Fruit fly (Drosophila melanogaster): ENCODE measurements around the gene CG7884.

DNA sequence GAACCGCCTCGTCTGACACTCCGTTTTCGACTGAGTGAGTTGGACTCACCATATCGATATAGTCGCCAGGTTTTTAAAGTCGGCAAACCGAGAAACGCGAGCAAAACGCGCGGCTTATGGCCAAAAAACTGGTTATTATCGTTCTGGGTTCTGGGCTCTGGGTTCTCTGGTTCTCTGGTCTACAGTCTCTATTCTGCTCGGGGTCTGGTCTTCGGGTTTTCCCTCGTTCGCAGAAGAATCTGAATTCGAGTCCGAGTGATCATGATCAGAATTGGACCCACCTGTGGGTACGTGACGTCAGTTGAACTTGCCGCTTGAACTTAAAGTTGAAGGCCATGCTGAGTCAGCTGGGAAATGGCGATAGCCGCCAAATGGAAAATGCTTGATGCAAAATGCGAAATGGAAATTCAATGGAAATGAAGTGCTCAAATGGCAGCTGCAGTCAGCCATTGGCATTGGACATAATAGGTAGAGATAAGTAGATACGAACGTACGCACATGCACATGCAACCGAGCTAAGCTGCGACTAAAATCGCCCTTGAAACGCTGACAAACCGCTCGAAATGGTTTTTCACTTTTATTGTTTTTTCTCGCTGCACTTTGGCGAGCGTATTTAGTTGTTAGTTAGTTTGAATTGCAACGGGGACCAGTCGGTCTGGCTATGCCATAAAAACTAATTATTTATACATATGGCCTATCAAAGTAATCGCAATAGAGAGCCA lies 45.4 kb upstream of the CG7884 start, which contains the start of gene CG33939:
- no peak for TF ChIP-seq Elba2 (GFP tag; optimal IDR thresholded peaks at IDR 0.05)
- no peak for TF ChIP-seq onecut (GFP tag; IDR thresholded peaks at IDR 0.05)
- TF ChIP-seq CG6272 (GFP tag; IDR thresholded peaks at IDR 0.05), result no peak
- TF ChIP-seq Deaf1 (tag; optimal IDR thresholded peaks at IDR 0.05), result peak; percentile 77
- no peak for TF ChIP-seq rib (GFP tag; IDR thresholded peaks at IDR 0.05)
- no peak for TF ChIP-seq HLHmδ (GFP tag; optimal IDR thresholded peaks at IDR 0.05)
- TF ChIP-seq otp (GFP tag; IDR thresholded peaks at IDR 0.05), result no peak
- TF ChIP-seq ems (GFP tag; optimal IDR thresholded peaks at IDR 0.05), result no peak
- TF ChIP-seq lov (optimal IDR thresholded peaks at IDR 0.05), result no peak
- TF ChIP-seq lov (GFP tag; IDR thresholded peaks at IDR 0.05), result no peak

Measured in whole organism, embryonic.